Fruit fly (Drosophila melanogaster): Measurements from ENCODE around the gene Sprn.

Sprn gene

dm6 chr3L:11862266-11862665, 16.6 kb upstream of the Sprn start:
- TF ChIP-seq CG7101 (tag; optimal IDR thresholded peaks at IDR 0.05) = no peak
- TF ChIP-seq CG1620 (GFP tag; optimal IDR thresholded peaks at IDR 0.05) = no peak
- no peak for TF ChIP-seq tj (GFP tag; optimal IDR thresholded peaks at IDR 0.05)
- TF ChIP-seq cnc (optimal IDR thresholded peaks at IDR 0.05) = no peak
- no peak for TF ChIP-seq Clk (GFP tag; optimal IDR thresholded peaks at IDR 0.05)
- no peak for TF ChIP-seq bab1 (GFP tag; optimal IDR thresholded peaks at IDR 0.05)
- TF ChIP-seq CG11617 (GFP tag; optimal IDR thresholded peaks at IDR 0.05) = no peak
- TF ChIP-seq CG14711 (tag; optimal IDR thresholded peaks at IDR 0.05) = no peak
- no peak for TF ChIP-seq pad (GFP tag; optimal IDR thresholded peaks at IDR 0.05)
- TF ChIP-seq Hr96 (GFP tag; optimal IDR thresholded peaks at IDR 0.05) = no peak
- TF ChIP-seq CG33017 (tag; optimal IDR thresholded peaks at IDR 0.05) = no peak
- TF ChIP-seq CG12768 (GFP tag; optimal IDR thresholded peaks at IDR 0.05) = no peak
- no peak for TF ChIP-seq ovo (GFP tag; optimal IDR thresholded peaks at IDR 0.05)
- no peak for TF ChIP-seq Mnt (GFP tag; optimal IDR thresholded peaks at IDR 0.05)
- TF ChIP-seq Crg-1 (GFP tag; optimal IDR thresholded peaks at IDR 0.05) = no peak
- no peak for TF ChIP-seq toe (GFP tag; optimal IDR thresholded peaks at IDR 0.05)
- TF ChIP-seq kay (GFP tag; ENCODE audit: borderline replicate concordance) = no peak

dm6 chr3L:11863587-11863986, 15.3 kb upstream of the Sprn start:
- no peak for TF ChIP-seq Mnt (GFP tag; optimal IDR thresholded peaks at IDR 0.05)
- no peak for TF ChIP-seq CG12768 (GFP tag; optimal IDR thresholded peaks at IDR 0.05)
- no peak for TF ChIP-seq CG1620 (GFP tag; optimal IDR thresholded peaks at IDR 0.05)
- TF ChIP-seq CG7101 (tag; optimal IDR thresholded peaks at IDR 0.05) = no peak
- no peak for TF ChIP-seq CG14711 (tag; optimal IDR thresholded peaks at IDR 0.05)
- no peak for TF ChIP-seq Crg-1 (GFP tag; optimal IDR thresholded peaks at IDR 0.05)
- TF ChIP-seq cic (GFP tag; optimal IDR thresholded peaks at IDR 0.05) = no peak
- no peak for TF ChIP-seq toe (GFP tag; optimal IDR thresholded peaks at IDR 0.05)

dm6 chr3L:11869328-11869727, 9.6 kb upstream of the Sprn start:
- TF ChIP-seq cnc (optimal IDR thresholded peaks at IDR 0.05) (no peak), CG7045 (GFP tag; optimal IDR thresholded peaks at IDR 0.05) (no peak)

- no peak for TF ChIP-seq cnc (optimal IDR thresholded peaks at IDR 0.05)
These were observed 7.7 kb upstream of the Sprn start, which contains the start of gene CG5906 for dm6 chr3L:11871205-11871604. CG5906 (minus strand) TSS chr3L:11871305.

- TF ChIP-seq CG11617 (GFP tag; optimal IDR thresholded peaks at IDR 0.05) = no peak
- TF ChIP-seq toe (GFP tag; optimal IDR thresholded peaks at IDR 0.05) = no peak
- TF ChIP-seq CG7101 (tag; optimal IDR thresholded peaks at IDR 0.05) = no peak
- TF ChIP-seq CG1620 (GFP tag; optimal IDR thresholded peaks at IDR 0.05) = no peak
- TF ChIP-seq CG33017 (tag; optimal IDR thresholded peaks at IDR 0.05) = no peak
- no peak for TF ChIP-seq tj (GFP tag; optimal IDR thresholded peaks at IDR 0.05)
- TF ChIP-seq cic (GFP tag; optimal IDR thresholded peaks at IDR 0.05) = no peak
- no peak for TF ChIP-seq pad (GFP tag; optimal IDR thresholded peaks at IDR 0.05)
- no peak for TF ChIP-seq ovo (GFP tag; optimal IDR thresholded peaks at IDR 0.05)
- TF ChIP-seq CG12768 (GFP tag; optimal IDR thresholded peaks at IDR 0.05) = no peak
- no peak for TF ChIP-seq bab1 (GFP tag; optimal IDR thresholded peaks at IDR 0.05)
- TF ChIP-seq Crg-1 (GFP tag; optimal IDR thresholded peaks at IDR 0.05) = no peak
- TF ChIP-seq kay (GFP tag; ENCODE audit: borderline replicate concordance) = no peak
- no peak for TF ChIP-seq Clk (GFP tag; optimal IDR thresholded peaks at IDR 0.05)
- no peak for TF ChIP-seq CG5204 (GFP tag; optimal IDR thresholded peaks at IDR 0.05)
- TF ChIP-seq Hr96 (GFP tag; optimal IDR thresholded peaks at IDR 0.05) = no peak
These were observed 4.2 kb upstream of the Sprn start for dm6 chr3L:11874758-11875157.

- no peak for TF ChIP-seq CG5204 (GFP tag; optimal IDR thresholded peaks at IDR 0.05)
- no peak for TF ChIP-seq CG7101 (tag; optimal IDR thresholded peaks at IDR 0.05)
- no peak for TF ChIP-seq toe (GFP tag; optimal IDR thresholded peaks at IDR 0.05)
- no peak for TF ChIP-seq CG14711 (tag; optimal IDR thresholded peaks at IDR 0.05)
- TF ChIP-seq ovo (GFP tag; optimal IDR thresholded peaks at IDR 0.05) = no peak
- no peak for TF ChIP-seq Hr96 (GFP tag; optimal IDR thresholded peaks at IDR 0.05)
- no peak for TF ChIP-seq CG1620 (GFP tag; optimal IDR thresholded peaks at IDR 0.05)
- no peak for TF ChIP-seq bab1 (GFP tag; optimal IDR thresholded peaks at IDR 0.05)
- TF ChIP-seq kay (GFP tag; ENCODE audit: borderline replicate concordance) = no peak
- no peak for TF ChIP-seq Clk (GFP tag; optimal IDR thresholded peaks at IDR 0.05)
- TF ChIP-seq Crg-1 (GFP tag; optimal IDR thresholded peaks at IDR 0.05) = no peak
- no peak for TF ChIP-seq cnc (optimal IDR thresholded peaks at IDR 0.05)
- TF ChIP-seq CG33017 (tag; optimal IDR thresholded peaks at IDR 0.05) = no peak
These were observed 2.9 kb upstream of the Sprn start for dm6 chr3L:11876036-11876435.

dm6 chr3L:11881084-11881483, 2.2 kb downstream of the Sprn start, which contains the start of gene CCDC151:
CCDC151 (plus strand) TSS chr3L:11881384.
- TF ChIP-seq Clk (GFP tag; optimal IDR thresholded peaks at IDR 0.05) (no peak), toe (GFP tag; optimal IDR thresholded peaks at IDR 0.05) (no peak), bab1 (GFP tag; optimal IDR thresholded peaks at IDR 0.05) (no peak), CG5204 (GFP tag; optimal IDR thresholded peaks at IDR 0.05) (no peak), tj (GFP tag; optimal IDR thresholded peaks at IDR 0.05) (no peak), CG33017 (tag; optimal IDR thresholded peaks at IDR 0.05) (no peak), pad (GFP tag; optimal IDR thresholded peaks at IDR 0.05) (no peak), CG7101 (tag; optimal IDR thresholded peaks at IDR 0.05) (no peak), cic (GFP tag; optimal IDR thresholded peaks at IDR 0.05) (no peak), ovo (GFP tag; optimal IDR thresholded peaks at IDR 0.05) (no peak), kay (GFP tag; ENCODE audit: borderline replicate concordance) (no peak)
